Fruit fly (Drosophila melanogaster) whole organism, embryonic: ENCODE results near the gene CG17349.

Source experiments
- Aef1 ChIP-seq: fragments of 200-800 bp; sonication (Bioruptor generic); IDR thresholded peaks from 3 replicates; pipeline ENCODE4 v1.3.6; 2022; ENCODE audit warnings: missing biosample characterization, missing genetic modification characterization
- Awh ChIP-seq: fragments of 200-800 bp; sonication (Bioruptor generic); IDR thresholded peaks from 2 replicates; pipeline ENCODE4, ENCODE4 v1.3.6; 2022; ENCODE audit warnings: missing biosample characterization, missing genetic modification characterization
- CG1024 ChIP-seq: fragments of 200-800 bp; sonication (Bioruptor generic); IDR thresholded peaks from 2 replicates; pipeline ENCODE4 v1.3.6; 2022; ENCODE audit warnings: missing biosample characterization, missing genetic modification characterization
- CG11093 ChIP-seq: fragments of 200-800 bp; sonication (Bioruptor generic); IDR thresholded peaks from 3 replicates; pipeline ENCODE4 v1.3.6; 2022; ENCODE audit warnings: missing biosample characterization, missing genetic modification characterization
- CG11504 ChIP-seq: fragments of 200-800 bp; sonication (Bioruptor generic); optimal IDR thresholded peaks from 3 replicates; lab custom pipeline; 2019; ENCODE audit warnings: missing biosample characterization, mild to moderate bottlenecking, missing genetic modification characterization, moderate library complexity
- CG11723 ChIP-seq: fragments of 200-800 bp; sonication (Bioruptor generic); optimal IDR thresholded peaks from 2 replicates; lab custom pipeline; 2017; ENCODE audit warnings: missing biosample characterization, mild to moderate bottlenecking, missing genetic modification characterization
- CG12391 ChIP-seq: fragments of 200-800 bp; sonication (Bioruptor generic); optimal IDR thresholded peaks from 3 replicates; lab custom pipeline; 2018; ENCODE audit warnings: missing biosample characterization, mild to moderate bottlenecking, missing genetic modification characterization, moderate library complexity
- CG12769 ChIP-seq: fragments of 200-800 bp; sonication (Bioruptor generic); optimal IDR thresholded peaks from 2 replicates; lab custom pipeline; 2019; ENCODE audit warnings: missing biosample characterization, mild to moderate bottlenecking, missing genetic modification characterization, moderate library complexity
- CG14014 ChIP-seq: fragments of 200-800 bp; sonication (Bioruptor generic); IDR thresholded peaks from 2 replicates; pipeline ENCODE4 v1.3.6; 2022; ENCODE audit warnings: missing biosample characterization, missing genetic modification characterization
- CG14050 ChIP-seq: fragments of 200-800 bp; sonication (Bioruptor generic); IDR thresholded peaks from 3 replicates; pipeline ENCODE4 v1.3.6; 2022; ENCODE audit warnings: missing biosample characterization, missing genetic modification characterization
- CG15514 ChIP-seq: fragments of 200-800 bp; sonication (Bioruptor generic); optimal IDR thresholded peaks from 3 replicates; lab custom pipeline; 2017; ENCODE audit warnings: missing biosample characterization, missing genetic modification characterization, mild to moderate bottlenecking, moderate library complexity, missing genetic modification reagents
- CG1603 ChIP-seq: fragments of 200-800 bp; sonication (Bioruptor generic); optimal IDR thresholded peaks from 2 replicates; lab custom pipeline; 2019; ENCODE audit warnings: missing biosample characterization, mild to moderate bottlenecking, missing genetic modification characterization, moderate library complexity
- CG17186 ChIP-seq: fragments of 200-800 bp; sonication (Bioruptor generic); optimal IDR thresholded peaks from 3 replicates; lab custom pipeline; 2017; ENCODE audit warnings: missing biosample characterization, missing genetic modification reagents, missing genetic modification characterization
- CG2678 ChIP-seq: fragments of 200-800 bp; sonication (Bioruptor generic); optimal IDR thresholded peaks from 3 replicates; lab custom pipeline; 2019; ENCODE audit warnings: missing biosample characterization, mild to moderate bottlenecking, missing genetic modification characterization, moderate library complexity
- CG5953 ChIP-seq: fragments of 200-800 bp; sonication (Bioruptor generic); IDR thresholded peaks from 2 replicates; pipeline ENCODE4 v1.3.6; 2022; ENCODE audit warnings: missing biosample characterization, missing genetic modification characterization
- CG6175 ChIP-seq: fragments of 200-800 bp; sonication (Bioruptor generic); IDR thresholded peaks from 3 replicates; pipeline ENCODE4 v1.3.6; 2022; ENCODE audit warnings: missing biosample characterization, missing genetic modification characterization
- CG7271 ChIP-seq: fragments of 200-800 bp; sonication (Bioruptor generic); optimal IDR thresholded peaks from 2 replicates; lab custom pipeline; 2018; ENCODE audit warnings: missing biosample characterization, mild to moderate bottlenecking, missing genetic modification characterization, moderate library complexity
- CG7928 ChIP-seq: fragments of 200-800 bp; sonication (Bioruptor generic); optimal IDR thresholded peaks from 2 replicates; lab custom pipeline; 2017; ENCODE audit warnings: missing biosample characterization, mild to moderate bottlenecking, missing genetic modification characterization
- CG8359 ChIP-seq: fragments of 200-800 bp; sonication (Bioruptor generic); optimal IDR thresholded peaks from 2 replicates; lab custom pipeline; 2017; ENCODE audit warnings: missing biosample characterization, mild to moderate bottlenecking, missing genetic modification characterization, borderline replicate concordance
- CG8388 ChIP-seq: fragments of 200-800 bp; sonication (Bioruptor generic); optimal IDR thresholded peaks from 2 replicates; lab custom pipeline; 2019; ENCODE audit warnings: missing biosample characterization, mild to moderate bottlenecking, missing genetic modification characterization, moderate library complexity
- CG8765 ChIP-seq: fragments of 200-800 bp; sonication (Bioruptor generic); IDR thresholded peaks from 2 replicates; pipeline ENCODE4 v1.3.6; 2022; ENCODE audit warnings: missing biosample characterization, missing genetic modification characterization
- CG9437 ChIP-seq: fragments of 200-800 bp; sonication (Bioruptor generic); optimal IDR thresholded peaks from 2 replicates; lab custom pipeline; 2018; ENCODE audit warnings: missing biosample characterization, mild to moderate bottlenecking, missing genetic modification characterization
- CTCF ChIP-seq: fragments of 200-800 bp; sonication (Bioruptor generic); optimal IDR thresholded peaks from 2 replicates; lab custom pipeline; 2017; ENCODE audit warnings: missing biosample characterization, mild to moderate bottlenecking, missing genetic modification characterization, moderate library complexity
- Chrac-16 ChIP-seq: fragments of 200-800 bp; sonication (Bioruptor generic); optimal IDR thresholded peaks from 3 replicates; lab custom pipeline; 2016; ENCODE audit warnings: missing biosample characterization, missing genetic modification characterization
- D19A ChIP-seq: fragments of 200-800 bp; optimal IDR thresholded peaks from 3 replicates; lab custom pipeline; 2019; ENCODE audit warnings: missing biosample characterization, mild to moderate bottlenecking, missing genetic modification characterization, moderate library complexity
- Dek ChIP-seq: fragments of 200-800 bp; sonication (Bioruptor generic); optimal IDR thresholded peaks from 3 replicates; lab custom pipeline; 2019; ENCODE audit warnings: missing biosample characterization, mild to moderate bottlenecking, missing genetic modification characterization, moderate library complexity
- Doc2 ChIP-seq: fragments of 200-800 bp; sonication (Bioruptor generic); IDR thresholded peaks from 2 replicates; pipeline ENCODE4 v1.3.6; 2022; ENCODE audit warnings: missing biosample characterization, missing genetic modification characterization
- Eip74EF ChIP-seq, 2 experiments: fragments of 200-800 bp in 1 of 2; fragments of >200 bp in 1 of 2; sonication (Bioruptor generic) in 1 of 2; optimal IDR thresholded peaks; 2 replicates each; lab custom pipeline; 2017 to 2019; ENCODE audit warnings: missing biosample characterization in 2 of 2, missing genetic modification characterization in 2 of 2, mild to moderate bottlenecking in 1 of 2, moderate library complexity in 1 of 2
- HmgZ ChIP-seq: fragments of 200-800 bp; sonication (Bioruptor generic); optimal IDR thresholded peaks from 2 replicates; lab custom pipeline; 2018; ENCODE audit warnings: missing biosample characterization, mild to moderate bottlenecking, missing genetic modification characterization
- MBD-R2 ChIP-seq: fragments of 200-800 bp; sonication (Bioruptor generic); IDR thresholded peaks from 2 replicates; pipeline ENCODE4 v1.3.6; 2022; ENCODE audit warnings: missing biosample characterization, missing genetic modification characterization
- NC2α ChIP-seq: fragments of 200-800 bp; sonication (Bioruptor generic); optimal IDR thresholded peaks from 2 replicates; lab custom pipeline; 2016; ENCODE audit warnings: missing biosample characterization, missing genetic modification characterization
- NK7.1 ChIP-seq: fragments of 200-800 bp; sonication (Bioruptor generic); optimal IDR thresholded peaks from 3 replicates; lab custom pipeline; 2016; ENCODE audit warnings: missing biosample characterization, missing genetic modification characterization
- Opbp ChIP-seq: fragments of 200-800 bp; sonication (Bioruptor generic); IDR thresholded peaks from 3 replicates; pipeline ENCODE4 v1.3.6; 2022; ENCODE audit warnings: missing biosample characterization, missing genetic modification characterization; ENCODE audit not compliant: partially characterized antibody
- ara ChIP-seq: fragments of 200-800 bp; sonication (Bioruptor generic); IDR thresholded peaks from 2 replicates; pipeline ENCODE4 v1.3.6; 2022; ENCODE audit warnings: missing biosample characterization, missing genetic modification characterization
- bab2 ChIP-seq: fragments of 200-800 bp; sonication (Bioruptor generic); optimal IDR thresholded peaks from 2 replicates; lab custom pipeline; 2016; ENCODE audit warnings: missing biosample characterization, missing genetic modification characterization
- bcd ChIP-seq: fragments of 200-800 bp; sonication (Bioruptor generic); optimal IDR thresholded peaks from 2 replicates; lab custom pipeline; 2017; ENCODE audit warnings: missing biosample characterization, mild to moderate bottlenecking, missing genetic modification characterization
- chn ChIP-seq: fragments of 200-800 bp; sonication (Bioruptor generic); optimal IDR thresholded peaks from 2 replicates; lab custom pipeline; 2016; ENCODE audit warnings: missing biosample characterization, missing genetic modification characterization
- ci ChIP-seq: fragments of 200-800 bp; sonication (Bioruptor generic); IDR thresholded peaks from 3 replicates; pipeline ENCODE4 v1.3.6; 2022; ENCODE audit warnings: missing biosample characterization, missing genetic modification characterization
- cwo ChIP-seq: fragments of 200-800 bp; sonication (Bioruptor generic); optimal IDR thresholded peaks from 3 replicates; lab custom pipeline; 2017; ENCODE audit warnings: missing biosample characterization, missing genetic modification characterization, mild to moderate bottlenecking, moderate library complexity, missing genetic modification reagents
- danr ChIP-seq: fragments of 200-800 bp; sonication (Bioruptor generic); IDR thresholded peaks from 2 replicates; pipeline ENCODE4 v1.3.6; 2022; ENCODE audit warnings: missing biosample characterization, missing genetic modification characterization
- dmrt11E ChIP-seq: fragments of 200-800 bp; sonication (Bioruptor generic); optimal IDR thresholded peaks from 3 replicates; lab custom pipeline; 2018; ENCODE audit warnings: missing biosample characterization, mild to moderate bottlenecking, missing genetic modification characterization, moderate library complexity
- ems ChIP-seq: fragments of 200-800 bp; sonication (Bioruptor generic); optimal IDR thresholded peaks from 3 replicates; lab custom pipeline; 2016; ENCODE audit warnings: missing biosample characterization, missing genetic modification characterization
- ewg ChIP-seq: fragments of 200-800 bp; sonication (Bioruptor generic); optimal IDR thresholded peaks from 3 replicates; lab custom pipeline; 2017; ENCODE audit warnings: mild to moderate bottlenecking, missing biosample characterization, missing genetic modification reagents, missing genetic modification characterization
- fd96Cb ChIP-seq: fragments of 200-800 bp; sonication (Bioruptor generic); optimal IDR thresholded peaks from 2 replicates; lab custom pipeline; 2018; ENCODE audit warnings: missing biosample characterization, mild to moderate bottlenecking, missing genetic modification characterization, moderate library complexity
- her ChIP-seq: fragments of 200-800 bp; sonication (Bioruptor generic); optimal IDR thresholded peaks from 2 replicates; lab custom pipeline; 2016; ENCODE audit warnings: missing biosample characterization, missing genetic modification characterization
- ken ChIP-seq: fragments of 200-800 bp; sonication (Bioruptor generic); IDR thresholded peaks from 3 replicates; pipeline ENCODE4 v1.3.6; 2022; ENCODE audit warnings: missing biosample characterization, missing genetic modification characterization
- mam ChIP-seq: fragments of 200-800 bp; sonication (Bioruptor generic); optimal IDR thresholded peaks from 3 replicates; lab custom pipeline; 2016; ENCODE audit warnings: missing biosample characterization, missing genetic modification characterization
- sisA ChIP-seq: fragments of 200-800 bp; sonication (Bioruptor generic); IDR thresholded peaks from 2 replicates; pipeline ENCODE4 v1.3.6; 2022; ENCODE audit warnings: missing biosample characterization, missing genetic modification characterization
- tin ChIP-seq: fragments of 200-800 bp; sonication (Bioruptor generic); optimal IDR thresholded peaks from 3 replicates; lab custom pipeline; 2016; ENCODE audit warnings: missing biosample characterization, missing genetic modification characterization
- twi ChIP-seq: fragments of 200-800 bp; optimal IDR thresholded peaks from 2 replicates; lab custom pipeline; 2019; ENCODE audit warnings: missing biosample characterization, mild to moderate bottlenecking, missing genetic modification characterization, moderate library complexity
- wor ChIP-seq: fragments of 200-800 bp; sonication (Bioruptor generic); IDR thresholded peaks from 2 replicates; pipeline ENCODE4 v1.3.6; 2022; ENCODE audit warnings: missing biosample characterization, missing genetic modification characterization

CG17349 gene

dm6 chr2L:19358017-19358471, 12.2 kb upstream of the CG17349 start (continued):
- TF ChIP-seq mam (GFP tag; lab: Kevin White, UChicago) (peak; percentile 27), CG12391 (tag; lab: Kevin White, UChicago) (peak; percentile 68), cwo (no peak), ken (GFP tag; lab: Robert Waterston, UW) (peak; percentile 69; the same call in 2 of the 3 replicates), chn (GFP tag; lab: Kevin White, UChicago) (peak; percentile 44), Aef1 (GFP tag; lab: Robert Waterston, UW) (no peak), CG8359 (GFP tag; lab: Kevin White, UChicago) (peak; percentile 43), CG11093 (GFP tag; lab: Robert Waterston, UW) (0 out of 3 replicates have a peak, but pooled peaks have one; percentile 44), CG11504 (tag; lab: Kevin White, UChicago) (peak; percentile 62), CG1024 (GFP tag; lab: Robert Waterston, UW) (peak; percentile 62), ems (GFP tag; lab: Kevin White, UChicago) (peak; percentile 21), fd96Cb (tag; lab: Kevin White, UChicago) (peak; percentile 58), CG15514 (GFP tag; lab: Kevin White, UChicago) (no peak), HmgZ (tag; lab: Kevin White, UChicago) (no peak), her (GFP tag; lab: Kevin White, UChicago) (no peak), CG8388 (GFP tag; lab: Kevin White, UChicago) (peak; percentile 60), ara (GFP tag; lab: Robert Waterston, UW) (peak; percentile 54), Chrac-16 (GFP tag; lab: Kevin White, UChicago) (peak; percentile 39), CG1603 (peak; percentile 69), CG17186 (GFP tag; lab: Kevin White, UChicago) (no peak), MBD-R2 (GFP tag; lab: Robert Waterston, UW) (no peak), CG6175 (GFP tag; lab: Robert Waterston, UW) (no peak), CG11723 (peak; percentile 26), wor (GFP tag; lab: Robert Waterston, UW) (peak; percentile 31), CG2678 (tag; lab: Kevin White, UChicago) (peak; percentile 47), CG5953 (0 out of 2 replicates have a peak, but pooled peaks have one; percentile 36), CG14050 (GFP tag; lab: Robert Waterston, UW) (no peak; the same call in 2 of the 3 replicates), Awh (GFP tag; lab: Robert Waterston, UW) (0 out of 2 replicates have a peak, but pooled peaks have one; percentile 27), CG9437 (GFP tag; lab: Kevin White, UChicago) (peak; percentile 6), NC2α (GFP tag; lab: Kevin White, UChicago) (peak; percentile 43), danr (no peak), sisA (GFP tag; lab: Robert Waterston, UW) (peak; percentile 73), bab2 (peak; percentile 76), CG7928 (GFP tag; lab: Kevin White, UChicago) (no peak), CG7271 (tag; lab: Kevin White, UChicago) (peak; percentile 10), twi (tag; lab: Kevin White, UChicago) (peak; percentile 63), D19A (peak; percentile 20), Doc2 (GFP tag; lab: Robert Waterston, UW) (no peak), NK7.1 (GFP tag; lab: Kevin White, UChicago) (no peak), Eip74EF (GFP tag; optimal IDR thresholded peaks at IDR 0.05; lab: Kevin White, UChicago) (peak in 1 of 2 experiments; percentile 44), bcd (GFP tag; lab: Kevin White, UChicago) (peak; percentile 36), CG12769 (tag; lab: Kevin White, UChicago) (no peak), ci (GFP tag; lab: Robert Waterston, UW) (peak; percentile 74; the same call in 1 of the 3 replicates), ewg (GFP tag; lab: Kevin White, UChicago) (peak; percentile 53), CG8765 (GFP tag; lab: Robert Waterston, UW) (peak; percentile 31; the same call in 1 of the 2 replicates), CG14014 (GFP tag; lab: Robert Waterston, UW) (0 out of 2 replicates have a peak, but pooled peaks have one; percentile 23), Dek (tag; lab: Kevin White, UChicago) (no peak), dmrt11E (tag; lab: Kevin White, UChicago) (peak; percentile 77), CTCF (peak; percentile 15), Opbp (GFP tag; lab: Robert Waterston, UW) (no peak), tin (GFP tag; lab: Kevin White, UChicago) (peak; percentile 59)
